Worm (Caenorhabditis elegans) whole organism, late embryonic: ENCODE measurements around the gene D2045.7.
A peak's percentile ranks its signal among the peaks of the same experiment; 100 is the strongest.

Source experiments
- F13H6.1 ChIP-seq: sonication (generic microtip); optimal IDR thresholded peaks from 2 replicates; lab custom pipeline; 2016; ENCODE audit warnings: missing genetic modification characterization, missing compliant biosample characterization
- K02D7.2 ChIP-seq: sonication (generic microtip); optimal IDR thresholded peaks from 2 replicates; lab custom pipeline; 2017; ENCODE audit warnings: mild to moderate bottlenecking, missing genetic modification characterization, missing compliant biosample characterization
- T23F11.4 ChIP-seq: fragments of 200-800 bp; sonication (Bioruptor generic); optimal IDR thresholded peaks from 2 replicates; lab custom pipeline; 2018; ENCODE audit warnings: mild to moderate bottlenecking, missing genetic modification characterization, missing compliant biosample characterization
- Y22D7AL.16 ChIP-seq: sonication (generic microtip); optimal IDR thresholded peaks from 2 replicates; lab custom pipeline; 2016; ENCODE audit warnings: missing genetic modification characterization, missing compliant biosample characterization
- ama-1 ChIP-seq: fragments of 150-350 bp; optimal IDR thresholded peaks from 2 replicates; lab custom pipeline; 2014
- ceh-18 ChIP-seq: sonication (generic microtip); optimal IDR thresholded peaks from 2 replicates; lab custom pipeline; 2016; ENCODE audit warnings: missing genetic modification characterization, missing compliant biosample characterization
- ceh-2 ChIP-seq: sonication (generic microtip); optimal IDR thresholded peaks from 2 replicates; lab custom pipeline; 2016; ENCODE audit warnings: missing genotype, missing genetic modification characterization, missing compliant biosample characterization
- ceh-24 ChIP-seq: sonication (generic microtip); optimal IDR thresholded peaks from 2 replicates; lab custom pipeline; 2016; ENCODE audit warnings: mild to moderate bottlenecking, missing genetic modification characterization, missing compliant biosample characterization
- ceh-31 ChIP-seq: sonication (generic microtip); optimal IDR thresholded peaks from 2 replicates; lab custom pipeline; 2016; ENCODE audit warnings: missing genetic modification characterization, missing compliant biosample characterization
- ceh-34 ChIP-seq: sonication (generic microtip); optimal IDR thresholded peaks from 2 replicates; lab custom pipeline; 2016; ENCODE audit warnings: mild to moderate bottlenecking, missing genetic modification characterization, missing compliant biosample characterization
- ceh-48 ChIP-seq: sonication (generic microtip); optimal IDR thresholded peaks from 2 replicates; lab custom pipeline; 2016; ENCODE audit warnings: missing genetic modification characterization, inconsistent platforms, missing compliant biosample characterization
- ceh-6 ChIP-seq: fragments of 200-800 bp; sonication (Bioruptor generic); optimal IDR thresholded peaks from 2 replicates; lab custom pipeline; 2018; ENCODE audit warnings: mild to moderate bottlenecking, missing genetic modification characterization, missing compliant biosample characterization
- che-1 ChIP-seq: sonication (generic microtip); optimal IDR thresholded peaks from 2 replicates; lab custom pipeline; 2016; ENCODE audit warnings: mild to moderate bottlenecking, missing genetic modification characterization, missing compliant biosample characterization
- dmd-4 ChIP-seq: sonication (generic microtip); optimal IDR thresholded peaks from 2 replicates; lab custom pipeline; 2016; ENCODE audit warnings: borderline replicate concordance, missing genetic modification characterization, missing compliant biosample characterization
- elt-2 ChIP-seq: sonication (generic microtip); optimal IDR thresholded peaks from 2 replicates; lab custom pipeline; 2016; ENCODE audit warnings: missing genetic modification reagents, missing genetic modification characterization, missing compliant biosample characterization
- elt-4 ChIP-seq: sonication (generic microtip); optimal IDR thresholded peaks from 2 replicates; lab custom pipeline; 2016; ENCODE audit warnings: missing genetic modification characterization, missing compliant biosample characterization
- ets-4 ChIP-seq: sonication (generic microtip); optimal IDR thresholded peaks from 2 replicates; lab custom pipeline; 2016; ENCODE audit warnings: missing genetic modification characterization, missing compliant biosample characterization
- eyg-1 ChIP-seq: sonication (generic microtip); optimal IDR thresholded peaks from 2 replicates; lab custom pipeline; 2016; ENCODE audit warnings: missing genotype, missing genetic modification characterization, missing compliant biosample characterization
- fax-1 ChIP-seq: sonication (generic microtip); optimal IDR thresholded peaks from 2 replicates; lab custom pipeline; 2016; ENCODE audit warnings: missing genotype, missing genetic modification characterization, missing compliant biosample characterization
- fkh-10 ChIP-seq: fragments of 150-350 bp; optimal IDR thresholded peaks from 2 replicates; lab custom pipeline; 2014; ENCODE audit warnings: missing biosample characterization, missing genetic modification reagents, missing genetic modification characterization
- hlh-13 ChIP-seq: fragments of 200-800 bp; sonication (Bioruptor generic); optimal IDR thresholded peaks from 2 replicates; lab custom pipeline; 2018; ENCODE audit warnings: mild to moderate bottlenecking, missing genetic modification characterization, missing compliant biosample characterization
- hlh-30 ChIP-seq: sonication (generic microtip); optimal IDR thresholded peaks from 2 replicates; lab custom pipeline; 2017; ENCODE audit warnings: antibody characterized with exemption, missing genetic modification characterization, missing compliant biosample characterization; ENCODE audit not compliant: insufficient read depth
- hlh-6 ChIP-seq: sonication (generic microtip); optimal IDR thresholded peaks from 2 replicates; lab custom pipeline; 2016; ENCODE audit warnings: missing genotype, missing genetic modification characterization, missing compliant biosample characterization
- hlh-8 ChIP-seq: sonication (generic microtip); optimal IDR thresholded peaks from 2 replicates; lab custom pipeline; 2016; ENCODE audit warnings: missing genotype, missing genetic modification characterization, missing compliant biosample characterization
- lim-6 ChIP-seq: sonication (generic microtip); optimal IDR thresholded peaks from 2 replicates; lab custom pipeline; 2016; ENCODE audit warnings: missing genetic modification characterization, missing compliant biosample characterization
- lin-11 ChIP-seq: fragments of 200-800 bp; sonication (Bioruptor generic); optimal IDR thresholded peaks from 2 replicates; lab custom pipeline; 2018; ENCODE audit warnings: mild to moderate bottlenecking, missing genetic modification characterization, missing compliant biosample characterization
- madf-2 ChIP-seq: sonication (generic microtip); optimal IDR thresholded peaks from 2 replicates; lab custom pipeline; 2017; ENCODE audit warnings: missing genetic modification characterization, missing compliant biosample characterization
- mec-3 ChIP-seq: sonication (generic microtip); optimal IDR thresholded peaks from 2 replicates; lab custom pipeline; 2016; ENCODE audit warnings: borderline replicate concordance, missing genetic modification characterization, missing compliant biosample characterization
- nfya-1 ChIP-seq: sonication (generic microtip); optimal IDR thresholded peaks from 2 replicates; lab custom pipeline; 2017; ENCODE audit warnings: missing genetic modification characterization, mild to moderate bottlenecking, missing compliant biosample characterization, antibody characterized with exemption, moderate library complexity
- nhr-232 ChIP-seq: sonication (generic microtip); optimal IDR thresholded peaks from 2 replicates; lab custom pipeline; 2016; ENCODE audit warnings: missing genetic modification characterization, missing compliant biosample characterization
- npax-4 ChIP-seq: sonication (generic microtip); optimal IDR thresholded peaks from 2 replicates; lab custom pipeline; 2016; ENCODE audit warnings: missing genetic modification characterization, missing compliant biosample characterization
- odd-2 ChIP-seq: sonication (generic microtip); optimal IDR thresholded peaks from 2 replicates; lab custom pipeline; 2017; ENCODE audit warnings: antibody characterized with exemption, mild to moderate bottlenecking, missing genetic modification characterization, missing compliant biosample characterization
- pag-3 ChIP-seq: sonication (generic microtip); optimal IDR thresholded peaks from 2 replicates; lab custom pipeline; 2016; ENCODE audit warnings: missing compliant biosample characterization, missing genetic modification characterization, borderline replicate concordance
- pat-9 ChIP-seq: fragments of 200-800 bp; sonication (Bioruptor generic); optimal IDR thresholded peaks from 2 replicates; lab custom pipeline; 2018; ENCODE audit warnings: mild to moderate bottlenecking, missing genetic modification characterization, moderate library complexity, missing compliant biosample characterization
- pqm-1 ChIP-seq: sonication (generic microtip); optimal IDR thresholded peaks from 2 replicates; lab custom pipeline; 2016; ENCODE audit warnings: missing genetic modification characterization, missing compliant biosample characterization
- pros-1 ChIP-seq: fragments of 150-350 bp; optimal IDR thresholded peaks from 2 replicates; lab custom pipeline; 2014; ENCODE audit warnings: missing biosample characterization, missing genetic modification reagents, missing genetic modification characterization
- ref-2 ChIP-seq: sonication (generic microtip); optimal IDR thresholded peaks from 2 replicates; lab custom pipeline; 2016; ENCODE audit warnings: missing genetic modification characterization, missing compliant biosample characterization
- rnt-1 ChIP-seq: sonication (generic microtip); optimal IDR thresholded peaks from 2 replicates; lab custom pipeline; 2016; ENCODE audit warnings: missing genetic modification characterization, missing compliant biosample characterization
- sdc-2 ChIP-seq: sonication (generic microtip); optimal IDR thresholded peaks from 2 replicates; lab custom pipeline; 2016; ENCODE audit warnings: missing genotype, missing genetic modification characterization, missing compliant biosample characterization
- sox-2 ChIP-seq: fragments of 200-800 bp; sonication (Bioruptor generic); IDR thresholded peaks from 2 replicates; pipeline ENCODE4 v1.3.6; 2022; ENCODE audit warnings: missing genetic modification reagents, missing genetic modification characterization, missing compliant biosample characterization
- sox-4 ChIP-seq: sonication (generic microtip); optimal IDR thresholded peaks from 2 replicates; lab custom pipeline; 2017; ENCODE audit warnings: mild to moderate bottlenecking, missing genetic modification characterization, inconsistent platforms, missing compliant biosample characterization
- syd-9 ChIP-seq: sonication (generic microtip); optimal IDR thresholded peaks from 2 replicates; lab custom pipeline; 2016; ENCODE audit warnings: mild to moderate bottlenecking, missing genetic modification characterization, moderate library complexity, missing compliant biosample characterization
- tbx-2 ChIP-seq: sonication (generic microtip); optimal IDR thresholded peaks from 2 replicates; lab custom pipeline; 2016; ENCODE audit warnings: missing genetic modification characterization, missing compliant biosample characterization
- ttx-3 ChIP-seq: sonication (generic microtip); optimal IDR thresholded peaks from 2 replicates; lab custom pipeline; 2016; ENCODE audit warnings: missing genetic modification reagents, missing genetic modification characterization, missing compliant biosample characterization
- unc-3 ChIP-seq, 2 experiments: fragments of 200-800 bp in 1 of 2; sonication (Bioruptor generic) in 1 of 2; sonication (generic microtip) in 1 of 2; conservative IDR thresholded peaks in 1 of 2; optimal IDR thresholded peaks in 1 of 2; 2 replicates each; pipeline versions ENCODE4 v1.3.6 to Lab custom; 2016 to 2022; ENCODE audit warnings: missing compliant biosample characterization in 2 of 2, missing genetic modification characterization in 2 of 2, missing genetic modification reagents in 1 of 2
- unc-42 ChIP-seq: sonication (generic microtip); optimal IDR thresholded peaks from 2 replicates; lab custom pipeline; 2016; ENCODE audit warnings: missing genotype, missing genetic modification characterization, missing compliant biosample characterization
- unc-55 ChIP-seq: sonication (generic microtip); optimal IDR thresholded peaks from 2 replicates; lab custom pipeline; 2017; ENCODE audit warnings: missing biosample characterization, missing genetic modification reagents, missing genetic modification characterization
- unc-86 ChIP-seq: sonication (generic microtip); optimal IDR thresholded peaks from 2 replicates; lab custom pipeline; 2016; ENCODE audit warnings: missing genetic modification characterization, missing compliant biosample characterization
- zip-5 ChIP-seq: sonication (generic microtip); optimal IDR thresholded peaks from 2 replicates; lab custom pipeline; 2016; ENCODE audit warnings: missing genetic modification characterization, missing compliant biosample characterization
- ztf-16 ChIP-seq: sonication (generic microtip); optimal IDR thresholded peaks from 2 replicates; lab custom pipeline; 2017; ENCODE audit warnings: missing genetic modification characterization, missing compliant biosample characterization

Gene D2045.7

ce11 chrIII:10479180-10479579, at the start of gene D2045.7:
TSS of gene D2045.7 (plus strand) at chrIII:10479480.
- no peak for TF ChIP-seq ceh-24
- no peak for TF ChIP-seq Y22D7AL.16 (tag; lab: Kevin White, UChicago)
- TF ChIP-seq lim-6 (tag; lab: Kevin White, UChicago): no peak
- no peak for TF ChIP-seq ama-1 (lab: Kevin White, UChicago)
- no peak for TF ChIP-seq tbx-2 (tag; lab: Kevin White, UChicago)
- TF ChIP-seq unc-55: no peak

ce11 chrIII:10432104-10432503, 47.2 kb upstream of the D2045.7 start:
- TF ChIP-seq ceh-6: peak; percentile 51
- TF ChIP-seq madf-2 (tag; lab: Kevin White, UChicago): peak; percentile 11
- TF ChIP-seq elt-4: no peak
- peak; percentile 2 for TF ChIP-seq unc-42 (tag; lab: Kevin White, UChicago)
- no peak for TF ChIP-seq npax-4 (tag; lab: Kevin White, UChicago)
- TF ChIP-seq dmd-4 (tag; lab: Kevin White, UChicago): no peak
- TF ChIP-seq unc-86 (tag; lab: Kevin White, UChicago): no peak
- peak; percentile 29 for TF ChIP-seq ref-2 (tag; lab: Kevin White, UChicago)
- peak; percentile 45 for TF ChIP-seq ceh-31
- no peak for TF ChIP-seq zip-5 (tag; lab: Kevin White, UChicago)
- TF ChIP-seq nfya-1: peak; percentile 71
- peak; percentile 43 for TF ChIP-seq ceh-48 (tag; lab: Kevin White, UChicago)
- peak; percentile 14 for TF ChIP-seq fax-1
- TF ChIP-seq ceh-24: no peak
- TF ChIP-seq nhr-232 (tag; lab: Kevin White, UChicago): peak; percentile 41
- peak; percentile 73 for TF ChIP-seq tbx-2 (tag; lab: Kevin White, UChicago)
- peak; percentile 29 for TF ChIP-seq odd-2 (tag; lab: Kevin White, UChicago)
- TF ChIP-seq lim-6 (tag; lab: Kevin White, UChicago): peak; percentile 3
- TF ChIP-seq che-1 (tag; lab: Kevin White, UChicago): peak; percentile 64
- TF ChIP-seq fkh-10 (GFP tag; lab: Kevin White, UChicago): no peak
- no peak for TF ChIP-seq ama-1 (lab: Kevin White, UChicago)
- TF ChIP-seq syd-9: peak; percentile 46
- peak; percentile 67 for TF ChIP-seq pat-9 (tag; lab: Kevin White, UChicago)
- TF ChIP-seq rnt-1: peak; percentile 63
- TF ChIP-seq hlh-13 (GFP tag; lab: Kevin White, UChicago): no peak
- no peak for TF ChIP-seq pag-3 (tag; lab: Kevin White, UChicago)
- no peak for TF ChIP-seq pros-1 (tag; lab: Kevin White, UChicago)
- no peak for TF ChIP-seq sox-2 (GFP tag; lab: Robert Waterston, UW)
- peak; percentile 34 for TF ChIP-seq lin-11 (tag; lab: Kevin White, UChicago)
- peak; percentile 52 for TF ChIP-seq ceh-2 (tag; lab: Kevin White, UChicago)
- peak; percentile 49 for TF ChIP-seq sox-4 (tag; lab: Kevin White, UChicago)
- peak; percentile 21 for TF ChIP-seq F13H6.1
- TF ChIP-seq T23F11.4 (GFP tag; lab: Kevin White, UChicago): peak; percentile 27
- TF ChIP-seq mec-3 (tag; lab: Kevin White, UChicago): no peak
- TF ChIP-seq ceh-18 (tag; lab: Kevin White, UChicago): peak; percentile 47
- TF ChIP-seq ets-4 (tag; lab: Kevin White, UChicago): no peak
- TF ChIP-seq ceh-34 (tag; lab: Kevin White, UChicago): peak; percentile 54
- TF ChIP-seq elt-2 (tag; lab: Kevin White, UChicago): no peak
- TF ChIP-seq sdc-2: peak; percentile 21
- TF ChIP-seq eyg-1 (tag; lab: Kevin White, UChicago): no peak
- no peak for TF ChIP-seq unc-3 (GFP tag; conservative IDR thresholded peaks at IDR 0.05; lab: Robert Waterston, UW)
- no peak for TF ChIP-seq unc-3 (tag; optimal IDR thresholded peaks at IDR 0.05; lab: Kevin White, UChicago)
- peak; percentile 62 for TF ChIP-seq ztf-16 (tag; lab: Kevin White, UChicago)
- peak; percentile 46 for TF ChIP-seq unc-55
- peak; percentile 26 for TF ChIP-seq K02D7.2
- peak; percentile 29 for TF ChIP-seq hlh-6 (tag; lab: Kevin White, UChicago)
- peak; percentile 56 for TF ChIP-seq ttx-3 (tag; lab: Kevin White, UChicago)
- TF ChIP-seq hlh-30 (tag; lab: Kevin White, UChicago): peak; percentile 66
- TF ChIP-seq hlh-8: peak; percentile 28
- TF ChIP-seq pqm-1 (tag; lab: Kevin White, UChicago): peak; percentile 68
